Fruit fly (Drosophila melanogaster) whole organism, embryonic: ENCODE measurements around the gene CG12206.
A peak's percentile ranks its signal among the peaks of the same experiment; 100 is the strongest.

Experiments used
- BEAF-32 ChIP-seq: fragments of 200-800 bp; sonication (Bioruptor generic); optimal IDR thresholded peaks from 3 replicates; lab custom pipeline; 2017; ENCODE audit warnings: missing biosample characterization, missing genetic modification characterization, mild to moderate bottlenecking, moderate library complexity, missing genetic modification reagents
- CG10321 ChIP-seq: fragments of 200-800 bp; sonication (Bioruptor generic); IDR thresholded peaks from 2 replicates; pipeline ENCODE4 v1.3.6; 2022; ENCODE audit warnings: missing biosample characterization, missing genetic modification characterization
- CG10462 ChIP-seq: fragments of 200-800 bp; sonication (Bioruptor generic); optimal IDR thresholded peaks from 2 replicates; lab custom pipeline; 2016; ENCODE audit warnings: missing biosample characterization, missing genetic modification characterization
- CG10565 ChIP-seq: fragments of 200-800 bp; sonication (Bioruptor generic); optimal IDR thresholded peaks from 3 replicates; lab custom pipeline; 2016; ENCODE audit warnings: missing biosample characterization, mild to moderate bottlenecking, missing genetic modification characterization
- CG11093 ChIP-seq: fragments of 200-800 bp; sonication (Bioruptor generic); IDR thresholded peaks from 3 replicates; pipeline ENCODE4 v1.3.6; 2022; ENCODE audit warnings: missing biosample characterization, missing genetic modification characterization
- CG11398 ChIP-seq: fragments of 200-800 bp; sonication (Bioruptor generic); optimal IDR thresholded peaks from 2 replicates; lab custom pipeline; 2016; ENCODE audit warnings: missing biosample characterization, missing genetic modification characterization
- CG13123 ChIP-seq: fragments of 200-800 bp; sonication (Bioruptor generic); optimal IDR thresholded peaks from 2 replicates; lab custom pipeline; 2016; ENCODE audit warnings: missing biosample characterization, missing genetic modification characterization
- CG1603 ChIP-seq: fragments of 200-800 bp; sonication (Bioruptor generic); optimal IDR thresholded peaks from 2 replicates; lab custom pipeline; 2019; ENCODE audit warnings: missing biosample characterization, mild to moderate bottlenecking, missing genetic modification characterization, moderate library complexity
- CG17328 ChIP-seq: fragments of 200-800 bp; sonication (Bioruptor generic); IDR thresholded peaks from 2 replicates; pipeline ENCODE4 v1.3.6; 2022; ENCODE audit warnings: missing biosample characterization, missing genetic modification characterization
- CG17361 ChIP-seq: fragments of 200-800 bp; sonication (Bioruptor generic); IDR thresholded peaks from 3 replicates; pipeline ENCODE4 v1.3.6; 2022; ENCODE audit warnings: missing biosample characterization, missing genetic modification characterization
- CG18476 ChIP-seq: fragments of 200-800 bp; sonication (Bioruptor generic); optimal IDR thresholded peaks from 2 replicates; lab custom pipeline; 2016; ENCODE audit warnings: missing biosample characterization, mild to moderate bottlenecking, missing genetic modification characterization
- CG18619 ChIP-seq: fragments of 200-800 bp; sonication (Bioruptor generic); optimal IDR thresholded peaks from 3 replicates; lab custom pipeline; 2017; ENCODE audit warnings: missing biosample characterization, mild to moderate bottlenecking, missing genetic modification characterization
- CG2116 ChIP-seq: fragments of 200-800 bp; sonication (Bioruptor generic); optimal IDR thresholded peaks from 3 replicates; lab custom pipeline; 2018; ENCODE audit warnings: missing biosample characterization, mild to moderate bottlenecking, missing genetic modification characterization
- CG2202 ChIP-seq: fragments of 200-800 bp; sonication (Bioruptor generic); optimal IDR thresholded peaks from 2 replicates; lab custom pipeline; 2018; ENCODE audit warnings: missing biosample characterization, mild to moderate bottlenecking, missing genetic modification characterization
- CG4360 ChIP-seq: fragments of 200-800 bp; sonication (Bioruptor generic); IDR thresholded peaks from 2 replicates; pipeline ENCODE4 v1.3.6; 2022; ENCODE audit warnings: missing biosample characterization, missing genetic modification characterization
- CG6813 ChIP-seq: fragments of 200-800 bp; sonication (Bioruptor generic); optimal IDR thresholded peaks from 2 replicates; lab custom pipeline; 2017; ENCODE audit warnings: missing biosample characterization, missing genetic modification characterization, mild to moderate bottlenecking, moderate library complexity, missing genetic modification reagents
- CG8281 ChIP-seq: fragments of 200-800 bp; sonication (Bioruptor generic); optimal IDR thresholded peaks from 2 replicates; lab custom pipeline; 2018; ENCODE audit warnings: missing biosample characterization, mild to moderate bottlenecking, missing genetic modification characterization, moderate library complexity
- CG8359 ChIP-seq: fragments of 200-800 bp; sonication (Bioruptor generic); optimal IDR thresholded peaks from 2 replicates; lab custom pipeline; 2017; ENCODE audit warnings: missing biosample characterization, mild to moderate bottlenecking, missing genetic modification characterization, borderline replicate concordance
- CG8944 ChIP-seq: fragments of 200-800 bp; sonication (Bioruptor generic); optimal IDR thresholded peaks from 3 replicates; lab custom pipeline; 2016; ENCODE audit warnings: missing biosample characterization, missing genetic modification characterization
- CG9609 ChIP-seq: fragments of 200-800 bp; sonication (Bioruptor generic); optimal IDR thresholded peaks from 3 replicates; lab custom pipeline; 2016; ENCODE audit warnings: missing biosample characterization, missing genetic modification characterization
- CG9817 ChIP-seq: fragments of 200-800 bp; sonication (Bioruptor generic); optimal IDR thresholded peaks from 2 replicates; lab custom pipeline; 2018; ENCODE audit warnings: missing biosample characterization, mild to moderate bottlenecking, missing genetic modification characterization, moderate library complexity
- Camta ChIP-seq: fragments of 200-800 bp; sonication (Bioruptor generic); optimal IDR thresholded peaks from 2 replicates; lab custom pipeline; 2016; ENCODE audit warnings: missing biosample characterization, missing genetic modification characterization
- Dfd ChIP-seq, 2 experiments: fragments of >200 bp; optimal IDR thresholded peaks; 2 replicates each; lab custom pipeline; 2017; ENCODE audit warnings: missing biosample characterization in 2 of 2, missing genetic modification characterization in 2 of 2
- E2f1 ChIP-seq: fragments of 200-800 bp; sonication (Bioruptor generic); IDR thresholded peaks from 2 replicates; pipeline ENCODE4 v1.3.6; 2022; ENCODE audit warnings: missing biosample characterization, missing genetic modification characterization
- Eip74EF ChIP-seq, 2 experiments: fragments of 200-800 bp in 1 of 2; fragments of >200 bp in 1 of 2; sonication (Bioruptor generic) in 1 of 2; optimal IDR thresholded peaks; 2 replicates each; lab custom pipeline; 2017 to 2019; ENCODE audit warnings: missing biosample characterization in 2 of 2, missing genetic modification characterization in 2 of 2, mild to moderate bottlenecking in 1 of 2, moderate library complexity in 1 of 2
- NC2α ChIP-seq: fragments of 200-800 bp; sonication (Bioruptor generic); optimal IDR thresholded peaks from 2 replicates; lab custom pipeline; 2016; ENCODE audit warnings: missing biosample characterization, missing genetic modification characterization
- Oli ChIP-seq: fragments of 200-800 bp; sonication (Bioruptor generic); optimal IDR thresholded peaks from 2 replicates; lab custom pipeline; 2018; ENCODE audit warnings: missing biosample characterization, mild to moderate bottlenecking, missing genetic modification characterization, moderate library complexity
- PHDP ChIP-seq: fragments of 200-800 bp; sonication (Bioruptor generic); optimal IDR thresholded peaks from 3 replicates; lab custom pipeline; 2018; ENCODE audit warnings: missing biosample characterization, mild to moderate bottlenecking, missing genetic modification characterization, moderate library complexity
- Pdp1 ChIP-seq, 2 experiments: fragments of 200-800 bp; sonication (Bioruptor generic); optimal IDR thresholded peaks; 3 replicates each; lab custom pipeline; 2016; ENCODE audit warnings: missing biosample characterization in 2 of 2, missing genetic modification characterization in 2 of 2, mild to moderate bottlenecking in 1 of 2, moderate library complexity in 1 of 2
- Rx ChIP-seq: fragments of 200-800 bp; sonication (Bioruptor generic); IDR thresholded peaks from 2 replicates; pipeline ENCODE4 v1.3.6; 2022; ENCODE audit warnings: missing biosample characterization, missing genetic modification characterization
- Xrp1 ChIP-seq: fragments of 200-800 bp; sonication (Bioruptor generic); IDR thresholded peaks from 2 replicates; pipeline ENCODE4 v1.3.6; 2022; ENCODE audit warnings: missing biosample characterization, missing genetic modification characterization
- YL-1 ChIP-seq: fragments of 200-800 bp; sonication (Bioruptor generic); optimal IDR thresholded peaks from 3 replicates; lab custom pipeline; 2017; ENCODE audit warnings: missing biosample characterization, mild to moderate bottlenecking, missing genetic modification characterization
- ac ChIP-seq: fragments of 200-800 bp; sonication (Bioruptor generic); optimal IDR thresholded peaks from 3 replicates; lab custom pipeline; 2017; ENCODE audit warnings: missing biosample characterization, mild to moderate bottlenecking, missing genetic modification characterization
- aop ChIP-seq: fragments of 200-800 bp; sonication (Bioruptor generic); IDR thresholded peaks from 2 replicates; pipeline ENCODE4 v1.3.6; 2022; ENCODE audit warnings: missing biosample characterization, missing genetic modification characterization
- caup ChIP-seq: fragments of 200-800 bp; sonication (Bioruptor generic); optimal IDR thresholded peaks from 3 replicates; lab custom pipeline; 2017; ENCODE audit warnings: missing biosample characterization, mild to moderate bottlenecking, missing genetic modification characterization, moderate library complexity; ENCODE audit not compliant: severe bottlenecking
- cwo ChIP-seq: fragments of 200-800 bp; sonication (Bioruptor generic); optimal IDR thresholded peaks from 3 replicates; lab custom pipeline; 2017; ENCODE audit warnings: missing biosample characterization, missing genetic modification characterization, mild to moderate bottlenecking, moderate library complexity, missing genetic modification reagents
- dati ChIP-seq: fragments of 200-800 bp; sonication (Bioruptor generic); IDR thresholded peaks from 2 replicates; pipeline ENCODE4 v1.3.6; 2022; ENCODE audit warnings: missing biosample characterization, missing genetic modification characterization
- esg ChIP-seq: fragments of 200-800 bp; sonication (Bioruptor generic); conservative IDR thresholded peaks from 2 replicates; pipeline ENCODE4 v1.3.6; 2022; ENCODE audit warnings: missing biosample characterization, missing genetic modification characterization
- hb ChIP-seq: fragments of 200-800 bp; sonication (Bioruptor generic); IDR thresholded peaks from 3 replicates; pipeline ENCODE4 v1.3.6; 2022; ENCODE audit warnings: missing biosample characterization, missing genetic modification characterization; ENCODE audit not compliant: partially characterized antibody
- hth ChIP-seq: fragments of >200 bp; optimal IDR thresholded peaks from 2 replicates; lab custom pipeline; 2017; ENCODE audit warnings: inconsistent platforms
- org-1 ChIP-seq: fragments of 200-800 bp; sonication (Bioruptor generic); optimal IDR thresholded peaks from 2 replicates; lab custom pipeline; 2017; ENCODE audit warnings: missing biosample characterization, missing genetic modification characterization
- sens ChIP-seq: fragments of 200-800 bp; sonication (Bioruptor generic); peaks from one replicate; lab custom pipeline; 2016; ENCODE audit warnings: missing biosample characterization, missing genetic modification characterization
- sens-2 ChIP-seq: fragments of 200-800 bp; sonication (Bioruptor generic); IDR thresholded peaks from 2 replicates; pipeline ENCODE4 v1.3.6; 2022; ENCODE audit warnings: missing biosample characterization, missing genetic modification characterization
- stwl ChIP-seq: fragments of 200-800 bp; sonication (Bioruptor generic); optimal IDR thresholded peaks from 3 replicates; lab custom pipeline; 2018; ENCODE audit warnings: missing biosample characterization, mild to moderate bottlenecking, missing genetic modification characterization, moderate library complexity
- tio ChIP-seq: fragments of 200-800 bp; sonication (Bioruptor generic); optimal IDR thresholded peaks from 2 replicates; lab custom pipeline; 2017; ENCODE audit warnings: missing biosample characterization, missing genetic modification characterization, inconsistent platforms
- tup ChIP-seq: fragments of 200-800 bp; sonication (Bioruptor generic); optimal IDR thresholded peaks from 2 replicates; lab custom pipeline; 2016; ENCODE audit warnings: missing biosample characterization, mild to moderate bottlenecking, missing genetic modification characterization, moderate library complexity
- vvl ChIP-seq: fragments of 200-800 bp; sonication (Bioruptor generic); IDR thresholded peaks from 2 replicates; pipeline ENCODE4 v1.3.6; 2022; ENCODE audit warnings: missing biosample characterization, missing genetic modification characterization
- zf30C ChIP-seq: fragments of 200-800 bp; sonication (Bioruptor generic); optimal IDR thresholded peaks from 3 replicates; lab custom pipeline; 2018; ENCODE audit warnings: missing biosample characterization, mild to moderate bottlenecking, missing genetic modification characterization

CG12206 gene

DNA sequence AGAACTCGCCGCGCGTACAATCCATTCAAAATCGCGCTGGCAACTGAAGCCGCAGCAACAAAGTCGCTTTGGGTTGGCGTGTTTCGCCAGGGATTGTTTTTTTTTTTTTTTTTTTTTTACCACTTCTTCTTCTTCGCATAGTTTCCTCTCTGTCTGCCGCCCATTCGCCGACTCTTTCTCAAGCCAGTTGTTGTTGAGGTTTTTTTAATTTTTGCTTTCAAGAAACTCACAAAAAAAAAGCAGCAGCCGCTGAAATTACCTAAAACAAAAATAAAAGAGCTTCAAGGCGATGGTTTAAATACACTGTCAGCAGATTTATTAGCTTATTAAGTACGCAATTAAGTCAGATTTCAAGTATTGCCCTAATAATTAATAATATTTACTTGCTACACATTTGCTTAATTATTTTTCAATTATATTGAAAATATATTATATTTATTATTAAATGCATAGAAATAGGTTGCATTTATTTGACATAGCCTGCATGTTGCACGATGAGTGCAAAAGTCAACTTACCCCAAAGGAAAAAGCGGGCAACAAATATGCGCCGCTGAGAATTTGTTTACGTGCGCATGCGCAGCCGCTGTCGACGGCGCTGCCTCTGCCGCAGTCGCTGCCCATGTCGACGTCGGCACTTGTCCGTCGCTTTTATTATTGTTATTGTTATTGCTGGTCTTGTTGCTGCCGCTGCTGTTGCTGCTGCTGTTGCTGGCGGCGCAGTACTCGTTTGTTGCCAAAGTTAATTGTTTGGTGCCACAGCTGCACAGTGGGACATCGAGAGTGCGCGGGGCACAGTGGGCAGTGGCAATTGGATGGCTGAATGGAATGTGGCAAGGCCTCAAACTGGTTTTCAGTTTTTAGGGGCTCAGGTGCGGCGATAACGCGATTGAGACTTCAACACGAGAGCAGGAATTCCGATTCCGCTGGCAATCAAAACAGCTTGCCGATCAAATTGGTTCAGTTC, at the start of gene CG12206 (continued):
- TF ChIP-seq E2f1 (GFP tag; lab: Robert Waterston, UW) (peak; percentile 45), CG10565 (no peak), CG17361 (GFP tag; lab: Robert Waterston, UW) (peak; percentile 79), esg (GFP tag; lab: Robert Waterston, UW) (peak; percentile 32; the same call in 1 of the 2 replicates), BEAF-32 (GFP tag; lab: Kevin White, UChicago) (no peak), Pdp1 (GFP tag; optimal IDR thresholded peaks at IDR 0.05; lab: Kevin White, UChicago) (no peak), CG13123 (no peak), CG6813 (GFP tag; lab: Kevin White, UChicago) (no peak), CG11093 (GFP tag; lab: Robert Waterston, UW) (no peak), Eip74EF (GFP tag; optimal IDR thresholded peaks at IDR 0.05; lab: Kevin White, UChicago) (peak in 1 of 2 experiments; percentile 45), CG18476 (GFP tag; lab: Kevin White, UChicago) (no peak), PHDP (tag; lab: Kevin White, UChicago) (peak; percentile 62), aop (GFP tag; lab: Robert Waterston, UW) (no peak), stwl (no peak), ac (GFP tag; lab: Kevin White, UChicago) (no peak), hth (lab: Kevin White, UChicago) (no peak), Oli (tag; lab: Kevin White, UChicago) (peak; percentile 57), YL-1 (GFP tag; lab: Kevin White, UChicago) (no peak), dati (GFP tag; lab: Robert Waterston, UW) (no peak), tio (GFP tag; lab: Kevin White, UChicago) (peak; percentile 20), CG4360 (GFP tag; lab: Robert Waterston, UW) (peak; percentile 34; the same call in 1 of the 2 replicates), Xrp1 (peak; percentile 61), caup (GFP tag; lab: Kevin White, UChicago) (peak; percentile 66), org-1 (GFP tag; lab: Kevin White, UChicago) (peak; percentile 16), Camta (GFP tag; lab: Kevin White, UChicago) (no peak), CG8944 (no peak), zf30C (GFP tag; lab: Kevin White, UChicago) (no peak), CG9609 (GFP tag; lab: Kevin White, UChicago) (no peak), CG8281 (tag; lab: Kevin White, UChicago) (peak; percentile 3), Rx (GFP tag; lab: Robert Waterston, UW) (no peak), CG2116 (GFP tag; lab: Kevin White, UChicago) (no peak), Dfd (GFP tag; optimal IDR thresholded peaks at IDR 0.05; lab: Kevin White, UChicago) (no peak), sens-2 (GFP tag; lab: Robert Waterston, UW) (no peak), CG18619 (GFP tag; lab: Kevin White, UChicago) (peak; percentile 21), CG2202 (tag; lab: Kevin White, UChicago) (no peak), hb (GFP tag; lab: Robert Waterston, UW) (no peak), CG8359 (GFP tag; lab: Kevin White, UChicago) (no peak), CG9817 (tag; lab: Kevin White, UChicago) (peak; percentile 46), CG10321 (GFP tag; lab: Robert Waterston, UW) (no peak), CG10462 (GFP tag; lab: Kevin White, UChicago) (no peak), sens (GFP tag; lab: Kevin White, UChicago) (no peak), CG11398 (GFP tag; lab: Kevin White, UChicago) (no peak), CG17328 (no peak), tup (GFP tag; lab: Kevin White, UChicago) (no peak), vvl (GFP tag; lab: Robert Waterston, UW) (peak; percentile 35), cwo (GFP tag; lab: Kevin White, UChicago) (peak; percentile 42), CG1603 (tag; lab: Kevin White, UChicago) (no peak), NC2α (GFP tag; lab: Kevin White, UChicago) (no peak)
